Worm (Caenorhabditis elegans) whole organism, mixed stage, embryonic: Measurements from ENCODE around the gene R05H11.2.

Experiments
- M03D4.4 ChIP-seq: sonication (generic microtip); optimal IDR thresholded peaks from 2 replicates; lab custom pipeline; 2017; ENCODE audit warnings: mild to moderate bottlenecking, missing genetic modification characterization, missing compliant biosample characterization
- ceh-83 ChIP-seq: fragments of 200-800 bp; sonication (Bioruptor generic); optimal IDR thresholded peaks from 2 replicates; lab custom pipeline; 2018; ENCODE audit warnings: mild to moderate bottlenecking, missing genetic modification characterization, missing compliant biosample characterization
- elt-3 ChIP-seq: fragments of 150-350 bp; optimal IDR thresholded peaks from 2 replicates; lab custom pipeline; 2014; ENCODE audit warnings: missing biosample characterization, missing genetic modification characterization
- mab-5 ChIP-seq: fragments of 150-350 bp; optimal IDR thresholded peaks from 2 replicates; lab custom pipeline; 2014; ENCODE audit warnings: missing biosample characterization, missing genetic modification characterization
- nhr-12 ChIP-seq: fragments of 150-350 bp; optimal IDR thresholded peaks from 2 replicates; lab custom pipeline; 2014; ENCODE audit warnings: missing biosample characterization, missing genetic modification characterization
- nhr-76 ChIP-seq: sonication (generic microtip); optimal IDR thresholded peaks from 2 replicates; lab custom pipeline; 2017; ENCODE audit warnings: missing biosample characterization, missing genetic modification characterization
- pha-4 ChIP-seq: fragments of 150-350 bp; optimal IDR thresholded peaks from 2 replicates; lab custom pipeline; 2018; ENCODE audit warnings: missing biosample characterization, missing genetic modification reagents, missing genetic modification characterization
- snpc-4 ChIP-seq: fragments of 150-350 bp; optimal IDR thresholded peaks from 2 replicates; lab custom pipeline; 2014; ENCODE audit warnings: missing biosample characterization, missing genetic modification characterization
- unc-39 ChIP-seq: fragments of 150-350 bp; optimal IDR thresholded peaks from 2 replicates; lab custom pipeline; 2014; ENCODE audit warnings: missing biosample characterization, missing genetic modification characterization
- unc-62 ChIP-seq: fragments of 150-350 bp; optimal IDR thresholded peaks from 2 replicates; lab custom pipeline; 2014; ENCODE audit warnings: missing biosample characterization, missing genetic modification reagents, missing genetic modification characterization
- ztf-11 ChIP-seq: fragments of 150-350 bp; optimal IDR thresholded peaks from 2 replicates; lab custom pipeline; 2014; ENCODE audit warnings: missing biosample characterization, missing genetic modification characterization

DNA sequence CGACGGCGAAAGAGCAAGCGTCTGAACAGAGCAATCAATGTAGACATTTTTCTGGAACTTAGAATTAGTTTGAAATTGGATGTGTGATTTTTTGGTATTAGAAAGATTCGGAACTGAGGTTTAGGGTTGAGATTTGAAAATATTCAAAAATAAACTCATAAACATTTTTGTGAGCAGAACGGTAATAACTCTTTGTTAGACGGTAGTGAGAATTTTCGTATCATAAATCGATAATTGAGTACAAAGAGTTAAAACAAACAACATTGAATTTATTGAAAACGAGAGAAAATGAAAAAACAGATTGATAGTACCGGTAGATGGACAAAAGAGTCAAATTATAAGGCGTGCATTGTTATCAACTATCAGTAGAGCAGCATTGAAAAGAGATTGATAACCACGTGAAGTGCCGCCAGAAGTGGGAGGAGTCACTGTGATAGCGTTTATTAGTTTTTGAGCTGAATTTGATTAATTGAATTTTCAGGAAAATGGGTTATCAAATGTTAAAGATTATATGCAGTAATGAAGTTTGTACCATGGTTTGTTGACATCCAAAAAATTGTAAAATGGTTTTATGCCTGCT is 21.3 kb downstream of the R05H11.2 start, which contains the start of gene F28F5.6:
- TF ChIP-seq unc-62 (GFP tag; lab: Kevin White, UChicago) (no peak), elt-3 (no peak), unc-39 (no peak), pha-4 (tag; lab: Kevin White, UChicago) (no peak), nhr-12 (tag; lab: Kevin White, UChicago) (no peak), snpc-4 (tag; lab: Kevin White, UChicago) (no peak), nhr-76 (no peak), mab-5 (tag; lab: Kevin White, UChicago) (no peak), ztf-11 (tag; lab: Kevin White, UChicago) (no peak), ceh-83 (GFP tag; lab: Kevin White, UChicago) (no peak), M03D4.4 (no peak)
